Worm (Caenorhabditis elegans): ENCODE measurements around the gene panl-3.

The panl-3 gene

ce11 chrIII:9867780-9868503, 49.1 kb downstream of the panl-3 start, which contains the start of gene dhhc-4:
dhhc-4 (minus strand) TSS chrIII:9867792.
- TF ChIP-seq F37D6.2 (tag; optimal IDR thresholded peaks at IDR 0.05), result peak; percentile 19
- TF ChIP-seq spr-1 (tag; optimal IDR thresholded peaks at IDR 0.05), result no peak
- TF ChIP-seq tra-1 (GFP tag; IDR thresholded peaks at IDR 0.05), result no peak
- peak in 1 of 2 experiments; percentile 59 for TF ChIP-seq unc-62 (GFP tag; optimal IDR thresholded peaks at IDR 0.05 in 1 of 2)
- TF ChIP-seq unc-62 (tag; optimal IDR thresholded peaks at IDR 0.05), result no peak
- no peak for TF ChIP-seq snpc-1.2 (GFP tag; IDR thresholded peaks at IDR 0.05)
- TF ChIP-seq cey-2 (tag; optimal IDR thresholded peaks at IDR 0.05; ENCODE audit: borderline replicate concordance, insufficient read depth), result no peak
- no peak for TF ChIP-seq egl-43 (GFP tag; IDR thresholded peaks at IDR 0.05)
- no peak; the same call in none of the 2 replicates for TF ChIP-seq lin-38 (GFP tag; IDR thresholded peaks at IDR 0.05)
- no peak for TF ChIP-seq set-16 (GFP tag; IDR thresholded peaks at IDR 0.05)
- no peak for TF ChIP-seq arid-1 (GFP tag; conservative IDR thresholded peaks at IDR 0.05)
- peak; percentile 20 for TF ChIP-seq hlh-30 (tag; optimal IDR thresholded peaks at IDR 0.05; ENCODE audit: insufficient read depth)
- TF ChIP-seq pqm-1 (tag; optimal IDR thresholded peaks at IDR 0.05), result peak; percentile 5
- TF ChIP-seq aha-1 (tag), result peak; percentile 13
- no peak for TF ChIP-seq T26A8.4 (GFP tag; IDR thresholded peaks at IDR 0.05)
- no peak for TF ChIP-seq F44E2.7 (GFP tag; IDR thresholded peaks at IDR 0.05)
- no peak for TF ChIP-seq nhr-10 (tag; optimal IDR thresholded peaks at IDR 0.05)
- no peak for TF ChIP-seq pha-4 (GFP tag; IDR thresholded peaks at IDR 0.05)
- no peak for TF ChIP-seq pha-4 (tag; optimal IDR thresholded peaks at IDR 0.05)
- no peak for TF ChIP-seq spr-3 (GFP tag; optimal IDR thresholded peaks at IDR 0.05)
- TF ChIP-seq ceh-44 (GFP tag; IDR thresholded peaks at IDR 0.05), result no peak
- no peak for TF ChIP-seq zfp-2 (tag; optimal IDR thresholded peaks at IDR 0.05)
- TF ChIP-seq nhr-42 (GFP tag; IDR thresholded peaks at IDR 0.05), result no peak
- peak in 1 of 2 experiments; percentile 71 for TF ChIP-seq lsy-2 (tag; optimal IDR thresholded peaks at IDR 0.05)
- TF ChIP-seq hif-1 (tag; optimal IDR thresholded peaks at IDR 0.05), result peak in 1 of 2 experiments; percentile 91
- TF ChIP-seq ZK337.2 (GFP tag; IDR thresholded peaks at IDR 0.05), result peak; percentile 94
- no peak for TF ChIP-seq egl-27 (tag; optimal IDR thresholded peaks at IDR 0.05)
- no peak for TF ChIP-seq ceh-62 (tag; optimal IDR thresholded peaks at IDR 0.05)
- TF ChIP-seq saeg-2 (GFP tag; IDR thresholded peaks at IDR 0.05), result no peak
- no peak for TF ChIP-seq ZK546.5 (tag; optimal IDR thresholded peaks at IDR 0.05)
- no peak for TF ChIP-seq lim-7 (GFP tag; IDR thresholded peaks at IDR 0.05)
- no peak; a peak in 1 of 4 replicates for TF ChIP-seq madf-5 (GFP tag; IDR thresholded peaks at IDR 0.05)
- TF ChIP-seq dmd-8 (GFP tag; IDR thresholded peaks at IDR 0.05), result no peak
- no peak for TF ChIP-seq zip-11 (GFP tag; IDR thresholded peaks at IDR 0.05)
- TF ChIP-seq mxl-2 (GFP tag; conservative IDR thresholded peaks at IDR 0.05), result no peak
- no peak for TF ChIP-seq ama-1 (optimal IDR thresholded peaks at IDR 0.05)
- TF ChIP-seq daf-8 (GFP tag; IDR thresholded peaks at IDR 0.05), result no peak
- peak in 1 of 2 experiments; percentile 10 for TF ChIP-seq daf-16 (GFP tag; optimal IDR thresholded peaks at IDR 0.05)
- TF ChIP-seq daf-16 (tag; optimal IDR thresholded peaks at IDR 0.05), result no peak
- TF ChIP-seq nhr-28 (tag; optimal IDR thresholded peaks at IDR 0.05), result no peak
- TF ChIP-seq ztf-11 (tag; optimal IDR thresholded peaks at IDR 0.05), result no peak
- peak; percentile 48 for TF ChIP-seq mep-1 (tag; optimal IDR thresholded peaks at IDR 0.05)
- no peak; the same call in 1 of the 2 replicates for TF ChIP-seq php-3 (GFP tag; IDR thresholded peaks at IDR 0.05)
- no peak for TF ChIP-seq lin-29 (GFP tag; IDR thresholded peaks at IDR 0.05)
- peak; percentile 5 for TF ChIP-seq F10B5.3 (tag; optimal IDR thresholded peaks at IDR 0.05)
- no peak for TF ChIP-seq aly-2 (tag; optimal IDR thresholded peaks at IDR 0.05)
- TF ChIP-seq Y105C5A.15 (GFP tag; IDR thresholded peaks at IDR 0.05), result no peak
- no peak for TF ChIP-seq zip-2 (tag; optimal IDR thresholded peaks at IDR 0.05)
- TF ChIP-seq dve-1 (tag; optimal IDR thresholded peaks at IDR 0.05; ENCODE audit: insufficient read depth), result no peak
- TF ChIP-seq ces-1 (GFP tag; optimal IDR thresholded peaks at IDR 0.05), result no peak
- no peak for TF ChIP-seq skn-1 (tag; optimal IDR thresholded peaks at IDR 0.05)
- TF ChIP-seq jun-1 (tag; optimal IDR thresholded peaks at IDR 0.05), result no peak
